Worm (Caenorhabditis elegans): ENCODE results near the gene F13H10.3.

F13H10.3 gene

ce11 chrIV:11015881-11016280 is at the start of gene F13H10.3:
F13H10.3 (minus strand) TSS chrIV:11015953.
- TF ChIP-seq unc-62 (GFP tag; optimal IDR thresholded peaks at IDR 0.05), result no peak

ce11 chrIV:11063962-11064361 is 48.2 kb upstream of the F13H10.3 start, which contains the start of gene ttr-16:
ttr-16 (minus strand) TSS chrIV:11064137.
- TF ChIP-seq unc-62 (GFP tag; optimal IDR thresholded peaks at IDR 0.05), result no peak

ce11 chrIV:11062984-11063613 is 47.3 kb upstream of the F13H10.3 start:
- TF ChIP-seq unc-62 (GFP tag; optimal IDR thresholded peaks at IDR 0.05), result no peak

ce11 chrIV:11053652-11054317 is 38.0 kb upstream of the F13H10.3 start, which contains the start of the genes F36H1.12 and lin-3:
F36H1.12 (minus strand) TSS chrIV:11053702.
lin-3 (plus strand) TSS chrIV:11054308.
- no peak for TF ChIP-seq unc-62 (GFP tag; optimal IDR thresholded peaks at IDR 0.05)

- no peak for TF ChIP-seq unc-62 (GFP tag; optimal IDR thresholded peaks at IDR 0.05)
Observed at ce11 chrIV:11051963-11052362, 36.2 kb upstream of the F13H10.3 start.

ce11 chrIV:11049806-11050205 is 34.1 kb upstream of the F13H10.3 start, which contains the start of gene F36H1.3:
F36H1.3 (plus strand) TSS chrIV:11050128.
- TF ChIP-seq unc-62 (GFP tag; optimal IDR thresholded peaks at IDR 0.05), result no peak

ce11 chrIV:11048871-11049270 is 33.1 kb upstream of the F13H10.3 start, which contains the start of gene F36H1.11:
F36H1.11 (plus strand) TSS chrIV:11049171.
- TF ChIP-seq unc-62 (GFP tag; optimal IDR thresholded peaks at IDR 0.05), result no peak

ce11 chrIV:11044377-11044776 is 28.6 kb upstream of the F13H10.3 start:
- no peak for TF ChIP-seq unc-62 (GFP tag; optimal IDR thresholded peaks at IDR 0.05)

ce11 chrIV:11038665-11039064 is 22.9 kb upstream of the F13H10.3 start:
- TF ChIP-seq unc-62 (GFP tag; optimal IDR thresholded peaks at IDR 0.05), result no peak

- TF ChIP-seq unc-62 (GFP tag; optimal IDR thresholded peaks at IDR 0.05), result no peak
Observed at ce11 chrIV:11038618-11038664, 22.7 kb upstream of the F13H10.3 start, which contains the start of gene kdin-1. kdin-1 (plus strand) TSS chrIV:11038655.

ce11 chrIV:11038218-11038617 is 22.5 kb upstream of the F13H10.3 start:
- TF ChIP-seq unc-62 (GFP tag; optimal IDR thresholded peaks at IDR 0.05), result no peak

ce11 chrIV:11037118-11037719 is 21.5 kb upstream of the F13H10.3 start:
- TF ChIP-seq unc-62 (GFP tag; optimal IDR thresholded peaks at IDR 0.05), result no peak

- TF ChIP-seq unc-62 (GFP tag; optimal IDR thresholded peaks at IDR 0.05), result no peak
Observed at ce11 chrIV:11036222-11036621, 20.5 kb upstream of the F13H10.3 start, which contains the start of gene fkb-1. fkb-1 (plus strand) TSS chrIV:11036582.

- TF ChIP-seq unc-62 (GFP tag; optimal IDR thresholded peaks at IDR 0.05), result no peak
Observed at ce11 chrIV:11032288-11032687, 16.5 kb upstream of the F13H10.3 start, which contains the start of gene hrg-6. hrg-6 (plus strand) TSS chrIV:11032588.

ce11 chrIV:11031640-11032039 is 15.9 kb upstream of the F13H10.3 start:
- no peak for TF ChIP-seq unc-62 (GFP tag; optimal IDR thresholded peaks at IDR 0.05)

- no peak for TF ChIP-seq unc-62 (GFP tag; optimal IDR thresholded peaks at IDR 0.05)
Observed at ce11 chrIV:11030893-11031292, 15.1 kb upstream of the F13H10.3 start, which contains the start of gene hrg-4. hrg-4 (minus strand) TSS chrIV:11030993.

- no peak for TF ChIP-seq unc-62 (GFP tag; optimal IDR thresholded peaks at IDR 0.05)
Observed at ce11 chrIV:11030117-11030516, 14.4 kb upstream of the F13H10.3 start.
